Fruit fly (Drosophila melanogaster): ENCODE results near the gene mus302.

- TF ChIP-seq kay (GFP tag; ENCODE audit: borderline replicate concordance) (no peak), CG5204 (GFP tag; optimal IDR thresholded peaks at IDR 0.05) (no peak), Clk (GFP tag; optimal IDR thresholded peaks at IDR 0.05) (no peak), CG33017 (tag; optimal IDR thresholded peaks at IDR 0.05) (no peak), Mnt (GFP tag; optimal IDR thresholded peaks at IDR 0.05) (no peak)
Observed at dm6 chr3L:16811908-16812307, 32.4 kb upstream of the mus302 start.

Measured in whole organism, adult.